Worm (Caenorhabditis elegans): Measurements from ENCODE around the gene hlh-25.

Gene hlh-25

DNA sequence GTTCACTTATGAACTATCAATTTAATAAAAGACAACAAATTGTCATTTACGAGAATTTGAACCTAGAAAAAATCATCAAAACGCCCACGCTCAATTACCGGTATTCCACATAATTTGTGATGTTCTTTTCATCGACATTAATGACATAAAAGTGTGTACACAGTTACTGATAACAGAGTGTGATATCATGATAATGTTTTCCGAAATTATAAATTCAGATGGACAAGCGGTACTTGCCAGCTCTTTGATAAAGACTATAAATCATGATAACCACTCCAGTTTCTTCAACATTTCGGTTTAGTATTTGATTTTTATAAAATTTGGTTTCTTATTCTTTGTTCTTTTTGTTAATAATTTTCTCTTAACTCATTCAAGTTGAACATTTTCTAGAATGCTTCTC, 50.7 kb downstream of the hlh-25 start, which contains the start of gene lys-8:
TSS of gene lys-8 (plus strand) at position 391 of the 400 bp plus-strand sequence.
- no peak for TF ChIP-seq unc-62 (GFP tag; optimal IDR thresholded peaks at IDR 0.05)
